Fruit fly (Drosophila melanogaster) whole organism, embryonic: ENCODE data around the gene CG13062.

Source experiments
- Atf-2 ChIP-seq: fragments of 200-800 bp; sonication (Bioruptor generic); optimal IDR thresholded peaks from 2 replicates; lab custom pipeline; 2016; ENCODE audit warnings: missing biosample characterization, missing genetic modification characterization
- Awh ChIP-seq: fragments of 200-800 bp; sonication (Bioruptor generic); IDR thresholded peaks from 2 replicates; pipeline ENCODE4, ENCODE4 v1.3.6; 2022; ENCODE audit warnings: missing biosample characterization, missing genetic modification characterization
- CG10267 ChIP-seq: fragments of 200-800 bp; sonication (Bioruptor generic); optimal IDR thresholded peaks from 2 replicates; lab custom pipeline; 2018; ENCODE audit warnings: missing biosample characterization, mild to moderate bottlenecking, missing genetic modification characterization, moderate library complexity
- CG13894 ChIP-seq: fragments of 200-800 bp; sonication (Bioruptor generic); optimal IDR thresholded peaks from 3 replicates; lab custom pipeline; 2018; ENCODE audit warnings: missing biosample characterization, mild to moderate bottlenecking, missing genetic modification characterization, moderate library complexity
- CG14050 ChIP-seq: fragments of 200-800 bp; sonication (Bioruptor generic); IDR thresholded peaks from 3 replicates; pipeline ENCODE4 v1.3.6; 2022; ENCODE audit warnings: missing biosample characterization, missing genetic modification characterization
- CG15073 ChIP-seq: fragments of 200-800 bp; sonication (Bioruptor generic); optimal IDR thresholded peaks from 2 replicates; lab custom pipeline; 2016; ENCODE audit warnings: missing biosample characterization, missing genetic modification characterization
- CG15601 ChIP-seq: fragments of 200-800 bp; sonication (Bioruptor generic); optimal IDR thresholded peaks from 3 replicates; lab custom pipeline; 2019; ENCODE audit warnings: missing biosample characterization, mild to moderate bottlenecking, missing genetic modification characterization, moderate library complexity
- CG17359 ChIP-seq: fragments of 200-800 bp; sonication (Bioruptor generic); optimal IDR thresholded peaks from 3 replicates; lab custom pipeline; 2018; ENCODE audit warnings: missing biosample characterization, mild to moderate bottlenecking, missing genetic modification characterization, moderate library complexity
- CG17385 ChIP-seq: fragments of 200-800 bp; sonication (Bioruptor generic); optimal IDR thresholded peaks from 3 replicates; lab custom pipeline; 2018; ENCODE audit warnings: missing biosample characterization, mild to moderate bottlenecking, missing genetic modification characterization
- CG2116 ChIP-seq: fragments of 200-800 bp; sonication (Bioruptor generic); optimal IDR thresholded peaks from 3 replicates; lab custom pipeline; 2018; ENCODE audit warnings: missing biosample characterization, mild to moderate bottlenecking, missing genetic modification characterization
- CG2712 ChIP-seq: fragments of 200-800 bp; optimal IDR thresholded peaks from 3 replicates; lab custom pipeline; 2019; ENCODE audit warnings: missing biosample characterization, mild to moderate bottlenecking, missing genetic modification characterization, moderate library complexity
- CG30020 ChIP-seq: fragments of 200-800 bp; optimal IDR thresholded peaks from 2 replicates; lab custom pipeline; 2019; ENCODE audit warnings: missing biosample characterization, mild to moderate bottlenecking, missing genetic modification characterization, moderate library complexity
- CG4617 ChIP-seq: fragments of 200-800 bp; sonication (Bioruptor generic); optimal IDR thresholded peaks from 3 replicates; lab custom pipeline; 2016; ENCODE audit warnings: missing biosample characterization, missing genetic modification characterization, borderline replicate concordance
- CG4730 ChIP-seq: fragments of 200-800 bp; sonication (Bioruptor generic); IDR thresholded peaks from 2 replicates; pipeline ENCODE4 v1.3.6; 2022; ENCODE audit warnings: missing biosample characterization, missing genetic modification characterization
- CG6654 ChIP-seq: fragments of 200-800 bp; sonication (Bioruptor generic); optimal IDR thresholded peaks from 2 replicates; lab custom pipeline; 2017; ENCODE audit warnings: missing biosample characterization, mild to moderate bottlenecking, missing genetic modification characterization
- CG6689 ChIP-seq: fragments of 200-800 bp; sonication (Bioruptor generic); IDR thresholded peaks from 2 replicates; pipeline ENCODE4 v1.3.6; 2022; ENCODE audit warnings: missing biosample characterization, missing genetic modification characterization
- CG7839 ChIP-seq: fragments of 200-800 bp; sonication (Bioruptor generic); optimal IDR thresholded peaks from 3 replicates; lab custom pipeline; 2018; ENCODE audit warnings: missing biosample characterization, mild to moderate bottlenecking, missing genetic modification characterization, moderate library complexity
- CG8478 ChIP-seq: fragments of >200 bp; optimal IDR thresholded peaks from 2 replicates; lab custom pipeline; 2018
- D19B ChIP-seq: fragments of 200-800 bp; sonication (Bioruptor generic); optimal IDR thresholded peaks from 2 replicates; lab custom pipeline; 2017; ENCODE audit warnings: missing biosample characterization, mild to moderate bottlenecking, missing genetic modification characterization
- Deaf1 ChIP-seq: fragments of 200-800 bp; optimal IDR thresholded peaks from 3 replicates; lab custom pipeline; 2019; ENCODE audit warnings: missing biosample characterization, mild to moderate bottlenecking, missing genetic modification characterization, moderate library complexity
- ERR ChIP-seq: fragments of 200-800 bp; sonication (Bioruptor generic); optimal IDR thresholded peaks from 2 replicates; lab custom pipeline; 2016; ENCODE audit warnings: missing biosample characterization, missing genetic modification characterization
- HLH4C ChIP-seq: fragments of 200-800 bp; sonication (Bioruptor generic); IDR thresholded peaks from 3 replicates; pipeline ENCODE4 v1.3.6; 2022; ENCODE audit warnings: missing biosample characterization, missing genetic modification characterization; ENCODE audit not compliant: partially characterized antibody
- Hey ChIP-seq: fragments of 200-800 bp; sonication (Bioruptor generic); optimal IDR thresholded peaks from 3 replicates; lab custom pipeline; 2018; ENCODE audit warnings: missing biosample characterization, mild to moderate bottlenecking, missing genetic modification characterization
- Hr51 ChIP-seq, 2 experiments: fragments of 200-800 bp; sonication (Bioruptor generic); optimal IDR thresholded peaks; 2 replicates in 1 of 2; 3 replicates in 1 of 2; lab custom pipeline; 2016 to 2018; ENCODE audit warnings: missing biosample characterization in 2 of 2, missing genetic modification characterization in 2 of 2, mild to moderate bottlenecking in 1 of 2, moderate library complexity in 1 of 2
- Jarid2 ChIP-seq: fragments of 200-800 bp; sonication (Bioruptor generic); optimal IDR thresholded peaks from 3 replicates; lab custom pipeline; 2017; ENCODE audit warnings: mild to moderate bottlenecking, missing biosample characterization, missing genetic modification reagents, missing genetic modification characterization
- NC2α ChIP-seq: fragments of 200-800 bp; sonication (Bioruptor generic); optimal IDR thresholded peaks from 2 replicates; lab custom pipeline; 2016; ENCODE audit warnings: missing biosample characterization, missing genetic modification characterization
- Nf-YB ChIP-seq: fragments of 200-800 bp; sonication (Bioruptor generic); optimal IDR thresholded peaks from 3 replicates; lab custom pipeline; 2019; ENCODE audit warnings: missing biosample characterization, mild to moderate bottlenecking, missing genetic modification characterization, moderate library complexity
- Pdp1 ChIP-seq, 2 experiments: fragments of 200-800 bp; sonication (Bioruptor generic); optimal IDR thresholded peaks; 3 replicates each; lab custom pipeline; 2016; ENCODE audit warnings: missing biosample characterization in 2 of 2, missing genetic modification characterization in 2 of 2, mild to moderate bottlenecking in 1 of 2, moderate library complexity in 1 of 2
- Ptx1 ChIP-seq: fragments of 200-800 bp; sonication (Bioruptor generic); IDR thresholded peaks from 2 replicates; pipeline ENCODE4 v1.3.6; 2022; ENCODE audit warnings: missing biosample characterization, missing genetic modification characterization
- Taf1 ChIP-seq: fragments of 200-800 bp; sonication (Bioruptor generic); IDR thresholded peaks from 2 replicates; pipeline ENCODE4 v1.3.6; 2022; ENCODE audit warnings: missing biosample characterization, missing genetic modification characterization
- Xrp1 ChIP-seq: fragments of 200-800 bp; sonication (Bioruptor generic); IDR thresholded peaks from 2 replicates; pipeline ENCODE4 v1.3.6; 2022; ENCODE audit warnings: missing biosample characterization, missing genetic modification characterization
- chinmo ChIP-seq: fragments of 200-800 bp; sonication (Bioruptor generic); IDR thresholded peaks from 4 replicates; pipeline ENCODE4 v1.3.6; 2022; ENCODE audit warnings: missing biosample characterization, missing genetic modification characterization; ENCODE audit not compliant: partially characterized antibody
- chn ChIP-seq: fragments of 200-800 bp; sonication (Bioruptor generic); optimal IDR thresholded peaks from 2 replicates; lab custom pipeline; 2016; ENCODE audit warnings: missing biosample characterization, missing genetic modification characterization
- ci ChIP-seq: fragments of 200-800 bp; sonication (Bioruptor generic); IDR thresholded peaks from 3 replicates; pipeline ENCODE4 v1.3.6; 2022; ENCODE audit warnings: missing biosample characterization, missing genetic modification characterization
- eve ChIP-seq, 2 experiments: fragments of >200 bp; optimal IDR thresholded peaks; 2 replicates each; lab custom pipeline; 2017; ENCODE audit warnings: missing biosample characterization in 2 of 2, missing genetic modification characterization in 2 of 2
- fd96Cb ChIP-seq: fragments of 200-800 bp; sonication (Bioruptor generic); optimal IDR thresholded peaks from 2 replicates; lab custom pipeline; 2018; ENCODE audit warnings: missing biosample characterization, mild to moderate bottlenecking, missing genetic modification characterization, moderate library complexity
- fu2 ChIP-seq: fragments of 200-800 bp; sonication (Bioruptor generic); optimal IDR thresholded peaks from 2 replicates; lab custom pipeline; 2016; ENCODE audit warnings: missing biosample characterization, missing genetic modification characterization
- gt ChIP-seq: fragments of 200-800 bp; sonication (Bioruptor generic); IDR thresholded peaks from 2 replicates; pipeline ENCODE4 v1.3.6; 2022; ENCODE audit warnings: missing biosample characterization, missing genetic modification characterization
- ind ChIP-seq: fragments of 200-800 bp; sonication (Bioruptor generic); optimal IDR thresholded peaks from 3 replicates; lab custom pipeline; 2016; ENCODE audit warnings: missing biosample characterization, missing genetic modification characterization
- inv ChIP-seq: fragments of 200-800 bp; sonication (Bioruptor generic); IDR thresholded peaks from 2 replicates; pipeline ENCODE4 v1.3.6; 2022; ENCODE audit warnings: missing biosample characterization, missing genetic modification characterization; ENCODE audit not compliant: partially characterized antibody
- jigr1 ChIP-seq: fragments of 200-800 bp; sonication (Bioruptor generic); IDR thresholded peaks from 3 replicates; pipeline ENCODE4 v1.3.6; 2022; ENCODE audit warnings: missing biosample characterization, missing genetic modification characterization
- oc ChIP-seq: fragments of 200-800 bp; sonication (Bioruptor generic); optimal IDR thresholded peaks from 2 replicates; lab custom pipeline; 2018; ENCODE audit warnings: missing biosample characterization, mild to moderate bottlenecking, missing genetic modification characterization, moderate library complexity
- p53 ChIP-seq: fragments of 200-800 bp; sonication (Bioruptor generic); optimal IDR thresholded peaks from 2 replicates; lab custom pipeline; 2016; ENCODE audit warnings: missing biosample characterization, missing genetic modification characterization
- peb ChIP-seq: fragments of 200-800 bp; sonication (Bioruptor generic); IDR thresholded peaks from 2 replicates; pipeline ENCODE4 v1.3.6; 2022; ENCODE audit warnings: missing biosample characterization, missing genetic modification characterization
- row ChIP-seq: fragments of 200-800 bp; sonication (Bioruptor generic); IDR thresholded peaks from 3 replicates; pipeline ENCODE4 v1.3.6; 2022; ENCODE audit warnings: missing biosample characterization, missing genetic modification characterization
- sens ChIP-seq: fragments of 200-800 bp; sonication (Bioruptor generic); peaks from one replicate; lab custom pipeline; 2016; ENCODE audit warnings: missing biosample characterization, missing genetic modification characterization
- sens-2 ChIP-seq: fragments of 200-800 bp; sonication (Bioruptor generic); IDR thresholded peaks from 2 replicates; pipeline ENCODE4 v1.3.6; 2022; ENCODE audit warnings: missing biosample characterization, missing genetic modification characterization
- tap ChIP-seq: fragments of 200-800 bp; optimal IDR thresholded peaks from 3 replicates; lab custom pipeline; 2019; ENCODE audit warnings: missing biosample characterization, mild to moderate bottlenecking, missing genetic modification characterization, moderate library complexity
- tgo ChIP-seq: fragments of 200-800 bp; sonication (Bioruptor generic); IDR thresholded peaks from 3 replicates; pipeline ENCODE4 v1.3.6; 2022; ENCODE audit warnings: missing biosample characterization, missing genetic modification characterization

The CG13062 gene

DNA sequence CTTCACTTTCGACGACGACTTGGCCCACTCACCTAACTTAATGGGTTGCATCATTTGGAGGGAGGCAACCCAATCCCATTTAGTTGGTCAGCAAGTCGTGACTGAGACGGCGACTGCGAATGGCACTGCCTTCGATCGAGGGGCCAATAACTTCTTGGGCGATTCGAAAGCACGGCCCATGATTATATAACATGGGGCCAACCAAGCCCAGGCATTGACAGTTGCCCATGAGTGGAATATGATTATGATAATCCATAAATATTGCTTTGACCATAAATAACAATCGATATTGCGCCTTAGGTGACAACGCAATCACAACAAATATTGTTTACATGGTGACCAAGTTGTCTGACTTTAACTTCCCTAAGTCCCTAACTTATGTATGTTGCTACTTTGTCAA is 30.3 kb upstream of the CG13062 start, which contains the start of gene CG13048:
Gene CG13048, minus strand, starts transcription at position 101 of the 400 bp plus-strand sequence.
- TF ChIP-seq tap (tag; lab: Kevin White, UChicago) (no peak), NC2α (GFP tag; lab: Kevin White, UChicago) (no peak), oc (peak; percentile 31), Pdp1 (GFP tag; optimal IDR thresholded peaks at IDR 0.05; lab: Kevin White, UChicago) (peak in 1 of 2 experiments; percentile 85), D19B (no peak), ci (GFP tag; lab: Robert Waterston, UW) (no peak)

DNA sequence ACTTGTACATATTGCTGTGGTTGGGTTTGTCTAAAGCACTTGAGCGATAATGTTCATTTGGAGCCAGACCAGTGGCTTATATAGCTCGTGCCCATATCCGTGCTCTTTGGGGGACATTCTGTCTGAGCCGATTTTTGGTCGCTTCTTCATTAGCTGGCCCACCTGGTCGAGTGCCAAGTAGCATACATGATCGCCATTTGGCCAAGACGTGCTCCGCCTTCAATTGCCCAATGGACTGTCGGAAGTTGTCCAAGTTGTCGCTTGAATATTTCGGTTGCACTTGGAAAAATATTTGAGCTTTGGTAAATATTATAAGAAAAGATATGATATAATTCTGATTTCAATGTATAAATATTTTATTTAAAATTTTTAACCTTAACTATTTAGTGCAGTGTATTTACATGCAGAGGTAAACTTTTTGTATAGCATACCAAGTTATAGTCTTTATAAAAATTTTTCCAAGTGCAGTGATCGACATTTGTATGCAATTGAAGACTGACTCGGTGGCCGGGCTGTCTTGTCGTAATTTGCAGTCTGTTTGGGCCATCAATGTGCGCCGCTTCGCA is 28.7 kb upstream of the CG13062 start, which contains the start of gene CG13047:
Gene CG13047, minus strand, starts transcription at position 51 of the 566 bp plus-strand sequence.
- no peak for TF ChIP-seq chn (GFP tag; lab: Kevin White, UChicago)
- no peak for TF ChIP-seq Atf-2 (GFP tag; lab: Kevin White, UChicago)
- no peak for TF ChIP-seq ci (GFP tag; lab: Robert Waterston, UW)
- 0 out of 3 replicates have a peak, but pooled peaks have one; percentile 21 for TF ChIP-seq tgo (GFP tag; lab: Robert Waterston, UW)
- no peak for TF ChIP-seq peb (GFP tag; lab: Robert Waterston, UW)
- peak; percentile 25 for TF ChIP-seq CG7839 (tag; lab: Kevin White, UChicago)
- peak; percentile 11 for TF ChIP-seq CG2712 (tag; lab: Kevin White, UChicago)
- TF ChIP-seq ERR (GFP tag; lab: Kevin White, UChicago): no peak
- TF ChIP-seq CG6689 (GFP tag; lab: Robert Waterston, UW): no peak
- no peak for TF ChIP-seq CG15073 (GFP tag; lab: Kevin White, UChicago)
- no peak for TF ChIP-seq CG4617 (GFP tag; lab: Kevin White, UChicago)
- TF ChIP-seq ind (GFP tag; lab: Kevin White, UChicago): no peak
- no peak for TF ChIP-seq CG6654 (GFP tag; lab: Kevin White, UChicago)
- no peak for TF ChIP-seq CG14050
- TF ChIP-seq Hey (tag; lab: Kevin White, UChicago): no peak
- no peak for TF ChIP-seq Jarid2 (GFP tag; lab: Kevin White, UChicago)
- TF ChIP-seq row (GFP tag; lab: Robert Waterston, UW): 0 out of 3 replicates have a peak, but pooled peaks have one; percentile 11
- TF ChIP-seq Nf-YB: no peak
- no peak for TF ChIP-seq Ptx1 (GFP tag; lab: Robert Waterston, UW)
- peak; percentile 5 for TF ChIP-seq CG17359 (tag; lab: Kevin White, UChicago)
- TF ChIP-seq CG2116: no peak
- TF ChIP-seq CG10267 (tag; lab: Kevin White, UChicago): no peak
- no peak for TF ChIP-seq jigr1
- no peak for TF ChIP-seq gt
- TF ChIP-seq CG15601 (tag; lab: Kevin White, UChicago): no peak
- no peak for TF ChIP-seq fu2
- TF ChIP-seq fd96Cb: no peak
- TF ChIP-seq CG13894: no peak
- 0 out of 4 replicates have a peak, but pooled peaks have one; percentile 24 for TF ChIP-seq chinmo (GFP tag; lab: Robert Waterston, UW)
- TF ChIP-seq inv (GFP tag; lab: Robert Waterston, UW): no peak
- TF ChIP-seq p53 (GFP tag; lab: Kevin White, UChicago): no peak
- no peak for TF ChIP-seq sens (GFP tag; lab: Kevin White, UChicago)
- TF ChIP-seq Hr51 (GFP tag; optimal IDR thresholded peaks at IDR 0.05; lab: Kevin White, UChicago): peak in 1 of 2 experiments; percentile 54
- TF ChIP-seq sens-2 (GFP tag; lab: Robert Waterston, UW): no peak
- no peak for TF ChIP-seq eve (GFP tag; optimal IDR thresholded peaks at IDR 0.05; lab: Kevin White, UChicago)
- TF ChIP-seq CG8478: no peak
- TF ChIP-seq HLH4C (GFP tag; lab: Robert Waterston, UW): no peak
- no peak for TF ChIP-seq Awh
- no peak for TF ChIP-seq CG4730 (GFP tag; lab: Robert Waterston, UW)
- TF ChIP-seq Xrp1 (GFP tag; lab: Robert Waterston, UW): no peak
- no peak for TF ChIP-seq CG30020 (tag; lab: Kevin White, UChicago)
- no peak for TF ChIP-seq Deaf1 (tag; lab: Kevin White, UChicago)
- TF ChIP-seq Taf1 (GFP tag; lab: Robert Waterston, UW): no peak
- no peak for TF ChIP-seq CG17385 (GFP tag; lab: Kevin White, UChicago)
